Fruit fly (Drosophila melanogaster): ENCODE results near the gene Fntb.

DNA sequence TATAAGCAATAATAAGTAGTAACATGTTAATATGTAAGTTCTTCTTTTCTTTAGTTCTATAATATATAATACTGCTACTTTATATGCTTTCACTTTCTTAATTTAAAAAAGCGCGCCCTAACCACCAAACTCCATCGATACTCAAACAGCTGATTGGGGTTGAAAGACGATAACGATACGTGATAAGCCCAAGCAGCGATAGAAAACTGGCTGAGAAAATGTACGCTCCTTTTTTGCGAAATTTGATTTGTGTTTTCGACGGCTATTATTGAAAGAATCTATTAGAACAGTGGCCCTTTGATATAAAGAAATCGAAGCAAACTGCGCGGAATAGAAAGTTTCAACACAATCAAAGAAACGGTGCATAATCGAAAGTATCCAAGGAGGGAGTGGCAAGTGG lies 23.1 kb downstream of the Fntb start, which contains the start of gene CG14883:
- TF ChIP-seq ham (GFP tag; IDR thresholded peaks at IDR 0.05) (no peak), chn (GFP tag; optimal IDR thresholded peaks at IDR 0.05) (no peak), CoRest (tag; optimal IDR thresholded peaks at IDR 0.05) (no peak), mld (GFP tag; IDR thresholded peaks at IDR 0.05; ENCODE audit: partially characterized antibody) (no peak), unpg (GFP tag; optimal IDR thresholded peaks at IDR 0.05) (no peak), CG2875 (GFP tag; optimal IDR thresholded peaks at IDR 0.05) (no peak), z (GFP tag; IDR thresholded peaks at IDR 0.05) (no peak), psq (GFP tag; optimal IDR thresholded peaks at IDR 0.05) (no peak), Nf-YA (GFP tag; IDR thresholded peaks at IDR 0.05) (no peak), zen2 (GFP tag; IDR thresholded peaks at IDR 0.05; ENCODE audit: partially characterized antibody) (no peak; the same call in 2 of the 3 replicates), zen (tag; optimal IDR thresholded peaks at IDR 0.05) (no peak), Stat92E (GFP tag; optimal IDR thresholded peaks at IDR 0.05) (no peak)

Data from whole organism, embryonic.